Worm (Caenorhabditis elegans) whole organism, mixed stage, embryonic: ENCODE data around the gene M03D4.3.

Experiments
- blmp-1 ChIP-seq: fragments of 150-350 bp; optimal IDR thresholded peaks from 2 replicates; lab custom pipeline; 2014; ENCODE audit warnings: missing biosample characterization, missing genetic modification characterization
- ham-2 ChIP-seq: fragments of 200-800 bp; sonication (Bioruptor generic); optimal IDR thresholded peaks from 2 replicates; lab custom pipeline; 2018; ENCODE audit warnings: mild to moderate bottlenecking, missing genetic modification characterization, missing compliant biosample characterization
- lin-13 ChIP-seq: fragments of 150-350 bp; optimal IDR thresholded peaks from 2 replicates; lab custom pipeline; 2014; ENCODE audit warnings: missing biosample characterization, missing genetic modification characterization
- nhr-237 ChIP-seq: fragments of 150-350 bp; optimal IDR thresholded peaks from 2 replicates; lab custom pipeline; 2014; ENCODE audit warnings: missing biosample characterization, missing genetic modification characterization
- nhr-76 ChIP-seq: sonication (generic microtip); optimal IDR thresholded peaks from 2 replicates; lab custom pipeline; 2017; ENCODE audit warnings: missing biosample characterization, missing genetic modification characterization
- pha-4 ChIP-seq: fragments of 150-350 bp; optimal IDR thresholded peaks from 2 replicates; lab custom pipeline; 2018; ENCODE audit warnings: missing biosample characterization, missing genetic modification reagents, missing genetic modification characterization
- sem-2 ChIP-seq: fragments of 200-800 bp; sonication (Bioruptor generic); optimal IDR thresholded peaks from 2 replicates; lab custom pipeline; 2018; ENCODE audit warnings: mild to moderate bottlenecking, missing genetic modification characterization, missing compliant biosample characterization
- snpc-4 ChIP-seq: fragments of 150-350 bp; optimal IDR thresholded peaks from 2 replicates; lab custom pipeline; 2014; ENCODE audit warnings: missing biosample characterization, missing genetic modification characterization
- tbx-8 ChIP-seq: fragments of 200-800 bp; sonication (Bioruptor generic); optimal IDR thresholded peaks from 2 replicates; lab custom pipeline; 2018; ENCODE audit warnings: mild to moderate bottlenecking, missing genetic modification characterization, moderate library complexity, missing compliant biosample characterization
- unc-62 ChIP-seq: fragments of 150-350 bp; optimal IDR thresholded peaks from 2 replicates; lab custom pipeline; 2014; ENCODE audit warnings: missing biosample characterization, missing genetic modification reagents, missing genetic modification characterization
- ztf-11 ChIP-seq: fragments of 150-350 bp; optimal IDR thresholded peaks from 2 replicates; lab custom pipeline; 2014; ENCODE audit warnings: missing biosample characterization, missing genetic modification characterization

DNA sequence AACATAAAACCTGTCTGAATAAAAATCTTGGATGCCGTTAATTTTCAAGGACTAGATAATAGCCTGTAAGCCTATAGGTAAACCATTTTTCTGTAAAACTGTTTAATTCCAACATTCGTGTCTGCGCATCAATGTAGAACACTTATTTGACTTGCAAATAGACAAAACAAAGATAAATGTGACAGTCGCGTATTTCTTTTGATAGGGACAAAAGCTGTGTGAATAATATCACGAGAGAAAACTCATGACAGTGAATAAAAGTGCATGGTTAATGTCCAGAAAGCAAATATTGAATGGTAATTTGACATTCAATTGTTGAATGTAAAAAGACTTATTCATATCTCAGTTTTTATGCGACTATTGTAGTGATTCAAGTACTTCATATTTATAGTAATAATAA, 39.3 kb upstream of the M03D4.3 start, which contains the start of gene C11D2.3:
- TF ChIP-seq blmp-1 (tag; lab: Kevin White, UChicago) (no peak), snpc-4 (tag; lab: Kevin White, UChicago) (no peak), tbx-8 (GFP tag; lab: Kevin White, UChicago) (no peak), sem-2 (GFP tag; lab: Kevin White, UChicago) (no peak), unc-62 (GFP tag; lab: Kevin White, UChicago) (no peak), nhr-237 (tag; lab: Kevin White, UChicago) (no peak), ztf-11 (tag; lab: Kevin White, UChicago) (no peak), pha-4 (tag; lab: Kevin White, UChicago) (no peak), ham-2 (no peak), lin-13 (no peak), nhr-76 (tag; lab: Kevin White, UChicago) (no peak)
